Worm (Caenorhabditis elegans): ENCODE measurements around the gene F08G2.7.
"Not testable (repeated sequence)": the region's sequence is repeated elsewhere in the genome, so short reads cannot be mapped to it uniquely, and the experiment has no call there.

DNA sequence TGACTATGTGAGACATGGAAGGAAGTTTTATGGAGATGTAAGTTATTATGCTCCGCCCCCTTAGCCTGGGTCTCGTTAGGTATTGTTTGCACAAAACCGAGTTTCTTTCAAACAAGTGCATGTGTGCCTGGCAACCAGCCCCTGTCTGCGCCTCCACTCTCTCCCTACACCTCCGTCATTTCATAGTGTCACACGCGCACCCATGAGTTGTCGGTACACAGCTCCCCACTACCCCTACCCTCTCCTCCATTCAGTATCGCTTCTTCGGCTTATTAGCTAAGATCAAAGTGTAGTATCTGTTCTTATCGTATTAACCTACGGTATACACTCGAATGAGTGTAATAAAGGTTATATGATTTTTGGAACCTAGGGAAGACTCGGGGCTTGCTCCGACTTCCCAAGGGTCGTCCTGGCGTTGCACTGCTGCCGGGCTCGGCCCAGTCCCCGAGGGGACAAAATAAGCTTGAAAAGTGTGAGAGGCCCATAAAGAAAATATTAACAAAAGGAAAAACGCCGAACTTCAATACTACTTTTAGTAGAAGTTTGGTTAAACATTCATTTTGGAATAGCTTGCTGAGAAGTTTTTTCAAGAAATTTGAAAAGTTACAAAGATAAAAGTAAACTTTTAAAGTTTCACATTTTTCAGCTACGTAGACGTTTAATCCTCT is 11.7 kb upstream of the F08G2.7 start:
- not testable (repeated sequence) for TF ChIP-seq eor-1 (tag; optimal IDR thresholded peaks at IDR 0.05); lin-39 (tag; optimal IDR thresholded peaks at IDR 0.05); fkh-2 (tag; optimal IDR thresholded peaks at IDR 0.05); nhr-237 (tag; optimal IDR thresholded peaks at IDR 0.05); unc-62 (GFP tag; optimal IDR thresholded peaks at IDR 0.05); skn-1 (tag; optimal IDR thresholded peaks at IDR 0.05)
